Worm (Caenorhabditis elegans) whole organism, L4 larva: ENCODE data around the gene ops-1.
"Not testable (repeated sequence)": the region's sequence is repeated elsewhere in the genome, so short reads cannot be mapped to it uniquely, and the experiment has no call there.

Experiments
- F49E8.2 ChIP-seq: sonication (generic microtip); optimal IDR thresholded peaks from 2 replicates; lab custom pipeline; 2016; ENCODE audit warnings: missing compliant biosample characterization, mild to moderate bottlenecking, missing genetic modification characterization, borderline replicate concordance
- R02D3.7 ChIP-seq: fragments of 150-350 bp; sonication (generic microtip); optimal IDR thresholded peaks from 3 replicates; lab custom pipeline; 2014; ENCODE audit warnings: missing biosample characterization, missing genetic modification characterization
- ZK546.5 ChIP-seq, 2 experiments: sonication (generic microtip); optimal IDR thresholded peaks; 2 replicates each; lab custom pipeline; 2017; ENCODE audit warnings: missing biosample characterization in 2 of 2, missing genetic modification characterization in 2 of 2
- aha-1 ChIP-seq: fragments of 150-350 bp; peaks from one replicate; lab custom pipeline; 2014; ENCODE audit warnings: missing biosample characterization, missing genetic modification characterization
- ceh-32 ChIP-seq: sonication (generic microtip); optimal IDR thresholded peaks from 2 replicates; lab custom pipeline; 2016; ENCODE audit warnings: mild to moderate bottlenecking, missing genetic modification characterization, missing compliant biosample characterization; ENCODE audit not compliant: poor library complexity
- ceh-44 ChIP-seq: fragments of 200-800 bp; sonication (Bioruptor generic); IDR thresholded peaks from 2 replicates; pipeline ENCODE4 v1.3.6; 2022; ENCODE audit warnings: missing genetic modification reagents, missing genetic modification characterization, missing compliant biosample characterization
- ceh-82 ChIP-seq: sonication (generic microtip); optimal IDR thresholded peaks from 2 replicates; lab custom pipeline; 2017; ENCODE audit warnings: missing biosample characterization, missing genetic modification characterization
- daf-16 ChIP-seq, 3 experiments: sonication (generic microtip); optimal IDR thresholded peaks; 2 replicates each; lab custom pipeline; 2016 to 2017; ENCODE audit warnings: missing genetic modification characterization in 3 of 3, missing genetic modification reagents in 3 of 3, mild to moderate bottlenecking in 2 of 3, missing compliant biosample characterization in 2 of 3, missing biosample characterization in 1 of 3, moderate library complexity in 1 of 3
- dmd-9 ChIP-seq: fragments of 200-800 bp; sonication (Bioruptor generic); IDR thresholded peaks from 2 replicates; pipeline ENCODE4 v1.3.6; 2022; ENCODE audit warnings: missing genetic modification reagents, missing genetic modification characterization, missing compliant biosample characterization
- dve-1 ChIP-seq: sonication (generic microtip); optimal IDR thresholded peaks from 2 replicates; lab custom pipeline; 2017; ENCODE audit warnings: antibody characterized with exemption, mild to moderate bottlenecking, missing genetic modification characterization, missing compliant biosample characterization; ENCODE audit not compliant: insufficient read depth
- egl-27 ChIP-seq: sonication (generic microtip); optimal IDR thresholded peaks from 3 replicates; lab custom pipeline; 2017; ENCODE audit warnings: missing biosample characterization, missing genetic modification reagents, missing genetic modification characterization
- egl-43 ChIP-seq: fragments of 200-800 bp; sonication (Bioruptor generic); IDR thresholded peaks from 2 replicates; pipeline ENCODE4 v1.3.6; 2022; ENCODE audit warnings: missing genetic modification reagents, missing genetic modification characterization, missing compliant biosample characterization
- gei-8 ChIP-seq: fragments of 200-800 bp; sonication (Bioruptor generic); optimal IDR thresholded peaks from 2 replicates; lab custom pipeline; 2018; ENCODE audit warnings: mild to moderate bottlenecking, missing genetic modification characterization, missing compliant biosample characterization
- hmg-1.1 ChIP-seq: fragments of 200-800 bp; sonication (Bioruptor generic); IDR thresholded peaks from 2 replicates; pipeline ENCODE4 v1.3.6; 2022; ENCODE audit warnings: missing genetic modification reagents, missing genetic modification characterization, missing compliant biosample characterization
- lim-7 ChIP-seq: fragments of 200-800 bp; sonication (Bioruptor generic); IDR thresholded peaks from 2 replicates; pipeline ENCODE4 v1.3.6; 2022; ENCODE audit warnings: missing genetic modification characterization, missing compliant biosample characterization
- lin-1 ChIP-seq: fragments of 200-800 bp; sonication (Bioruptor generic); IDR thresholded peaks from 2 replicates; pipeline ENCODE4 v1.3.6; 2022; ENCODE audit warnings: missing genetic modification reagents, missing genetic modification characterization, missing compliant biosample characterization
- lin-13 ChIP-seq: fragments of 150-350 bp; optimal IDR thresholded peaks from 2 replicates; lab custom pipeline; 2014; ENCODE audit warnings: missing biosample characterization, missing genetic modification reagents, missing genetic modification characterization
- lin-15B ChIP-seq: fragments of 150-350 bp; sonication (generic microtip); optimal IDR thresholded peaks from 3 replicates; lab custom pipeline; 2014; ENCODE audit warnings: missing biosample characterization, missing genetic modification characterization
- lin-38 ChIP-seq: fragments of 200-800 bp; sonication (Bioruptor generic); IDR thresholded peaks from 2 replicates; pipeline ENCODE4 v1.3.6; 2022; ENCODE audit warnings: missing genetic modification reagents, missing genetic modification characterization, missing compliant biosample characterization
- lir-3 ChIP-seq: sonication (generic microtip); optimal IDR thresholded peaks from 2 replicates; lab custom pipeline; 2016; ENCODE audit warnings: mild to moderate bottlenecking, missing genetic modification characterization, missing compliant biosample characterization
- madf-9 ChIP-seq: fragments of 200-800 bp; sonication (Bioruptor generic); conservative IDR thresholded peaks from 2 replicates; pipeline ENCODE4 v1.3.6; 2022; ENCODE audit warnings: missing genetic modification reagents, missing genetic modification characterization, missing compliant biosample characterization
- mdt-29 ChIP-seq: fragments of 200-800 bp; sonication (Bioruptor generic); IDR thresholded peaks from 2 replicates; pipeline ENCODE4 v1.3.6; 2022; ENCODE audit warnings: missing genetic modification reagents, missing genetic modification characterization, missing compliant biosample characterization
- mes-2 ChIP-seq: sonication (generic microtip); optimal IDR thresholded peaks from 2 replicates; lab custom pipeline; 2016; ENCODE audit warnings: missing genotype, mild to moderate bottlenecking, missing genetic modification characterization, missing compliant biosample characterization; ENCODE audit not compliant: poor library complexity, severe bottlenecking
- mxl-2 ChIP-seq: fragments of 200-800 bp; sonication (Bioruptor generic); conservative IDR thresholded peaks from 2 replicates; pipeline ENCODE4 v1.3.6; 2022; ENCODE audit warnings: missing genetic modification reagents, missing genetic modification characterization, missing compliant biosample characterization
- mxl-3 ChIP-seq: fragments of 200-800 bp; sonication (Bioruptor generic); optimal IDR thresholded peaks from 2 replicates; lab custom pipeline; 2018; ENCODE audit warnings: mild to moderate bottlenecking, missing genetic modification characterization, missing compliant biosample characterization
- nhr-10 ChIP-seq: fragments of 150-350 bp; optimal IDR thresholded peaks from 2 replicates; lab custom pipeline; 2014; ENCODE audit warnings: missing biosample characterization, missing genetic modification characterization
- nhr-41 ChIP-seq: fragments of 200-800 bp; sonication (Bioruptor generic); IDR thresholded peaks from 2 replicates; pipeline ENCODE4 v1.3.6; 2022; ENCODE audit warnings: missing genetic modification reagents, missing genetic modification characterization, missing compliant biosample characterization
- nhr-6 ChIP-seq: fragments of 150-350 bp; optimal IDR thresholded peaks from 2 replicates; lab custom pipeline; 2014; ENCODE audit warnings: missing biosample characterization, missing genetic modification characterization
- nhr-77 ChIP-seq: fragments of 150-350 bp; optimal IDR thresholded peaks from 2 replicates; lab custom pipeline; 2014; ENCODE audit warnings: missing biosample characterization, missing genetic modification characterization
- pqm-1 ChIP-seq: sonication (generic microtip); optimal IDR thresholded peaks from 2 replicates; lab custom pipeline; 2017; ENCODE audit warnings: missing biosample characterization, missing genetic modification characterization
- sdz-12 ChIP-seq: fragments of 200-800 bp; sonication (Bioruptor generic); optimal IDR thresholded peaks from 2 replicates; lab custom pipeline; 2018; ENCODE audit warnings: mild to moderate bottlenecking, missing genetic modification characterization, missing compliant biosample characterization
- snpc-4 ChIP-seq: fragments of 150-350 bp; optimal IDR thresholded peaks from 2 replicates; lab custom pipeline; 2014; ENCODE audit warnings: missing biosample characterization, missing genetic modification characterization
- spr-3 ChIP-seq: fragments of 200-800 bp; sonication (Bioruptor generic); optimal IDR thresholded peaks from 2 replicates; lab custom pipeline; 2018; ENCODE audit warnings: mild to moderate bottlenecking, missing genetic modification characterization, missing compliant biosample characterization
- unc-62 ChIP-seq, 3 experiments: fragments of 150-350 bp in 1 of 3; sonication (generic microtip); optimal IDR thresholded peaks in 2 of 3; peaks in 1 of 3; 1 replicate in 1 of 3; 2 replicates in 2 of 3; lab custom pipeline; 2014 to 2017; ENCODE audit warnings: missing biosample characterization in 3 of 3, missing genetic modification characterization in 3 of 3, missing genetic modification reagents in 3 of 3, missing genotype in 1 of 3
- zip-11 ChIP-seq: fragments of 200-800 bp; sonication (Bioruptor generic); IDR thresholded peaks from 2 replicates; pipeline ENCODE4 v1.3.6; 2022; ENCODE audit warnings: missing genetic modification characterization, missing compliant biosample characterization

ops-1 gene

DNA sequence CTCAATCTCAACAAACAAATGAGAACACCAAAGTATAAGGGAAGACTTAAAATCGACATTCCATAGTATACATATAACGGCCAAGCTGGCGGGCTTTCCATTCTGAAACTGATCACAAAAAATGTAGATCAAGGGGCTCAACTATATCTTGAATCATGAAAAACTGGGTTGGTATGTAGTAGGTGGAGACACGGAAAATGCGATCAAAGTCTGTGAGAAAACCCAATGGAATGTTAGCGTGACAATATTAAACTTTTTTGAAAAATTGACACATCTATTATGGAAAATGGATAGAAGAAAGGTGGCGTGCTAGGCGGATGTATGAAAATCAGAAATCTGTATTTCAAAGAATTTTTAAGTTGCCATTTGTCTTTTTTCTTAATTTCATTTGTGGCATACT lies 20.9 kb downstream of the ops-1 start, which contains the start of gene srv-28:
TSS of gene srv-28 (minus strand) at position 101 of the 400 bp plus-strand sequence.
- TF ChIP-seq madf-9 (GFP tag; lab: Robert Waterston, UW), result no peak
- no peak for TF ChIP-seq lin-13 (GFP tag; lab: Kevin White, UChicago)
- peak in 1 of 2 experiments; percentile 33 for TF ChIP-seq unc-62 (GFP tag; optimal IDR thresholded peaks at IDR 0.05 in 1 of 2; lab: Kevin White, UChicago)
- no peak for TF ChIP-seq unc-62 (tag; optimal IDR thresholded peaks at IDR 0.05; lab: Kevin White, UChicago)
- TF ChIP-seq zip-11, result no peak
- TF ChIP-seq dve-1 (tag; lab: Kevin White, UChicago), result no peak
- TF ChIP-seq egl-43 (GFP tag; lab: Robert Waterston, UW), result no peak
- no peak for TF ChIP-seq mes-2 (tag; lab: Kevin White, UChicago)
- peak; percentile 7 for TF ChIP-seq aha-1 (tag; lab: Kevin White, UChicago)

DNA sequence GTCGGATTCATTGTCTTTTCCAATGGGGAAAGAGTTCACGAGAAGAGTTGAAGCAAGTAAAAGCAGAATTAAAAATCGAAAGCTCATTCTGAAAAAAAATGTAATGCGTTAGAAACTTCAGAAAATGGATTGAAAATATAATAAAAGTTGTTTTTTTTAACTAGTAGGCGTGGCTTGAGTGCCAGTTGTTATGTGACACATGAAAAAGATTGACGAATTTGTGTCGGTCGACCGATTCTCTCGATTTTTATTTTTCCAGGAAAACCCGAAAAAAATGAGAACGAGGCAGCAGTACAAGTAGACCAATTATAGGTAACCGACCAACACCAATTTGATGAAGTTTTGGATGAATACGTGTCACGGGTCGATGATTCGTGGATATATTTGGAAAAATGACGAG lies 24.4 kb downstream of the ops-1 start, which contains the start of gene nlp-16:
TSS of gene nlp-16 (minus strand) at position 101 of the 400 bp plus-strand sequence.
- TF ChIP-seq pqm-1 (tag; lab: Kevin White, UChicago) (no peak), lir-3 (tag; lab: Kevin White, UChicago) (no peak), F49E8.2 (tag; lab: Kevin White, UChicago) (no peak), sdz-12 (GFP tag; lab: Kevin White, UChicago) (no peak), lin-38 (GFP tag; lab: Robert Waterston, UW) (no peak), ceh-32 (tag; lab: Kevin White, UChicago) (no peak), lin-15B (no peak), gei-8 (GFP tag; lab: Kevin White, UChicago) (no peak), ZK546.5 (tag; optimal IDR thresholded peaks at IDR 0.05; lab: Kevin White, UChicago) (no peak), egl-27 (tag; lab: Kevin White, UChicago) (no peak), nhr-41 (GFP tag; lab: Robert Waterston, UW) (no peak), dmd-9 (no peak)
- TF ChIP-seq, all 104 proteins: peak for 0

DNA sequence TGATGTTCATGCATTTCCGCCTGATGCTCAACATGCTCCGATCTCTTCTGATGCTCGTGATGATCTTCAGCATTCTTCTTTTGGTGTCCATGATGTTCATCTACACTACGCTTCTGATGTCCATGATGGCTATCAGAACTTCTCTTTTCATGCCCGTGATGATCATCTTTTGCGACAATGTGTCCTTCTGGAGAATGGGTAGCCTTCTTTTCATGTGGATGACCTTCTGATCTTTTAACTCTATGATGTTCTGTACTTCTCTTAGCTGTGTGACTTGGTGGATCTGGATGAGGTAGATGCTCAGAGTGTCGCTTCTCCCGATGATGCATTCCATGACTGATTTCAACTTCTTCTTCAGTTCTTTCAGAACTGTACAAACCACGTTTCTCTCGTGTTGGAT lies 25.2 kb downstream of the ops-1 start:
- no peak for TF ChIP-seq ceh-44 (GFP tag; lab: Robert Waterston, UW)
- no peak for TF ChIP-seq aha-1 (tag; lab: Kevin White, UChicago)
- no peak for TF ChIP-seq lin-1 (GFP tag; lab: Robert Waterston, UW)
- TF ChIP-seq unc-62 (GFP tag; optimal IDR thresholded peaks at IDR 0.05 in 1 of 2; lab: Kevin White, UChicago), result peak in 1 of 2 experiments; percentile 90
- TF ChIP-seq unc-62 (tag; optimal IDR thresholded peaks at IDR 0.05; lab: Kevin White, UChicago), result no peak

DNA sequence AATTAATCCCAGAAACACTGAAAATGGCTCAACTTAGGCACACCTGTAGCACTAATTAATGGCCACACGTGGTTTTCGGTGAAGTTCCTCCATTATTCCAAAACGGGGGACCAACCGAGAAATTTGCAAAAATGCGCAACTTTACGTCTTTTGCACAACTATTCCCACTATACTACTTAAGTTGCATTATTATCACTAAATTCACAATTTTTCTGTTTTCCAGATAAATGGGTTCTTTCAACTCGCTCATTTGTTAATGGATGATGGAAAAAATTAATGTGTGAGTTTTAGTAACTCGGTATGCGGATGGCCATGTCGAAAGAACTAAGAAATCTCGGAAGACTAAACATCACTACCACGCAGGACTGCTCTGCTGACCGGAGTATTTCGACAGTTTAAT lies 29.5 kb downstream of the ops-1 start, which contains the start of gene T13A10.64:
TSS of gene T13A10.64 (plus strand) at position 301 of the 400 bp plus-strand sequence.
- TF ChIP-seq ceh-82 (tag; lab: Kevin White, UChicago), result no peak
- TF ChIP-seq lim-7 (GFP tag; lab: Robert Waterston, UW), result no peak
- TF ChIP-seq spr-3, result no peak
- TF ChIP-seq R02D3.7, result no peak
- no peak for TF ChIP-seq mxl-3 (GFP tag; lab: Kevin White, UChicago)
- TF ChIP-seq daf-16 (GFP tag; optimal IDR thresholded peaks at IDR 0.05; lab: Kevin White, UChicago), result no peak
- no peak for TF ChIP-seq daf-16 (tag; optimal IDR thresholded peaks at IDR 0.05; lab: Kevin White, UChicago)
- TF ChIP-seq nhr-6 (tag; lab: Kevin White, UChicago), result no peak
- TF ChIP-seq hmg-1.1 (GFP tag; lab: Robert Waterston, UW), result no peak
- no peak for TF ChIP-seq pqm-1 (tag; lab: Kevin White, UChicago)
- TF ChIP-seq snpc-4 (tag; lab: Kevin White, UChicago), result no peak
- no peak for TF ChIP-seq lin-1 (GFP tag; lab: Robert Waterston, UW)
- no peak for TF ChIP-seq nhr-10

DNA sequence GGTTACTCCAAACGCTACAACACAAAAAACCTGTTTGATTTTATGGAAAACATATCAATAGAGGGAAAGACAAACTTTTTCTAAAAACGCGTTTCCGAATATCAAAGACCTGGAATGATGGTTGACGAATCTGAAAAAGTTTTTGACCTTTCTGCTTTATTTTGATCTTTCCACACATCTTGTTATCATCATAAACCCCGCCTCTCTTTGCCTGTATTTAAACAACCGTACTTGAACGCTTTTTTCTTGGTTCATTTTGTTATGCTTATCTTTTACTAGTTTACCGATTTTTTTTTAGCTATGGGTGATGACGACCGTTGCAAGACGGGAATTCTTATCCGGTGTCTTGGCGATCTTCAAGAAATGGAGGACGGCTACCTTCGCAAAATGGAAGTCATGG lies 31.2 kb downstream of the ops-1 start, which contains the start of gene T13A10.2:
TSS of gene T13A10.2 (plus strand) at position 301 of the 400 bp plus-strand sequence.
- not testable (repeated sequence) for TF ChIP-seq mdt-29 (GFP tag; lab: Robert Waterston, UW); mxl-2; nhr-77 (tag; lab: Kevin White, UChicago)
